Worm (Caenorhabditis elegans): Measurements from ENCODE around the gene nhr-80.

The nhr-80 gene

DNA sequence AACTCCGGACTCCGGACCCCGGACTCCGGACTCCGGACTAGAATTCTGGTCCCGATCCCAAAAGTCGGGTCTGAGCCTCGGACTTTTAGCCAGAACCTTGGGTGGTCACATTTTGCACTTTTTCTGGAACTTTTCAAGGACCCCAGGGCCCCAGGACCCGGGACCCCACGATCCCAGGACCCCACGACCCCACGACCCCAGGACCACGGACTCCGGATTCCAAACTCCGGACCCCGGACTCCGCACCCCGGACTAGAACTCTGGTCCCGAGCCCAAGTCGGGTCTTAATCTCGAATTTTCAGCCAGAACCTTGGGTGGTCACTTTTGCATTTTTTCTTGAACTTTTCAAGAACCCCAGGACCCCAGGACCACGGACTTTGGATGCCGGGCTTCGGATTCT is 28.1 kb upstream of the nhr-80 start:
- TF ChIP-seq ztf-4 (tag; optimal IDR thresholded peaks at IDR 0.05) (no peak), fkh-10 (GFP tag; optimal IDR thresholded peaks at IDR 0.05) (no peak), elt-3 (tag; optimal IDR thresholded peaks at IDR 0.05) (no peak), elt-2 (tag; optimal IDR thresholded peaks at IDR 0.05) (no peak)

DNA sequence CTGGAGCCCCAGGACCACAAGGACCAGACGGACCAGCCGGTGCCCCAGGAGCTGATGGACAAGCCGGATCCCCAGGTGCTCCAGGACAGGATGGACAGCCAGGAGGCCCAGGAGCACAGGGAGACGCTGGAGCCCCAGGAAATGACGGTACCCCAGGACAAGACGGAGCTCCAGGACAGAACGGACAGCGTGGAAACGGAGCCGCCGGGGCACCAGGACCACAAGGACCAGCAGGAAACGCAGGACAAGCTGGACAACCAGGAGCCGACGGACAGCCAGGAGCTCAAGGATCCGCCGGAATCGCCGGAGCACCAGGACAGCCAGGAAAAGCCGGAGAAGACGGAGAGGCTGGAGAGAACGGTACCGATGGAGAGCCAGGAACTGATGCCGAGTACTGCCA is 26.8 kb upstream of the nhr-80 start:
- TF ChIP-seq fkh-2 (tag; optimal IDR thresholded peaks at IDR 0.05) (no peak), egl-5 (tag; optimal IDR thresholded peaks at IDR 0.05) (no peak), ztf-11 (tag; optimal IDR thresholded peaks at IDR 0.05) (no peak), lin-39 (tag; optimal IDR thresholded peaks at IDR 0.05) (no peak), egl-27 (tag; optimal IDR thresholded peaks at IDR 0.05) (no peak), nfya-1 (tag; optimal IDR thresholded peaks at IDR 0.05; ENCODE audit: insufficient read depth) (no peak), mml-1 (tag; optimal IDR thresholded peaks at IDR 0.05) (no peak), nhr-23 (tag; optimal IDR thresholded peaks at IDR 0.05) (no peak), nhr-12 (tag; optimal IDR thresholded peaks at IDR 0.05) (no peak), nhr-67 (tag; optimal IDR thresholded peaks at IDR 0.05) (no peak), jun-1 (tag; optimal IDR thresholded peaks at IDR 0.05) (no peak), R02D3.7 (tag; optimal IDR thresholded peaks at IDR 0.05) (no peak), mdl-1 (tag; optimal IDR thresholded peaks at IDR 0.05) (no peak)

DNA sequence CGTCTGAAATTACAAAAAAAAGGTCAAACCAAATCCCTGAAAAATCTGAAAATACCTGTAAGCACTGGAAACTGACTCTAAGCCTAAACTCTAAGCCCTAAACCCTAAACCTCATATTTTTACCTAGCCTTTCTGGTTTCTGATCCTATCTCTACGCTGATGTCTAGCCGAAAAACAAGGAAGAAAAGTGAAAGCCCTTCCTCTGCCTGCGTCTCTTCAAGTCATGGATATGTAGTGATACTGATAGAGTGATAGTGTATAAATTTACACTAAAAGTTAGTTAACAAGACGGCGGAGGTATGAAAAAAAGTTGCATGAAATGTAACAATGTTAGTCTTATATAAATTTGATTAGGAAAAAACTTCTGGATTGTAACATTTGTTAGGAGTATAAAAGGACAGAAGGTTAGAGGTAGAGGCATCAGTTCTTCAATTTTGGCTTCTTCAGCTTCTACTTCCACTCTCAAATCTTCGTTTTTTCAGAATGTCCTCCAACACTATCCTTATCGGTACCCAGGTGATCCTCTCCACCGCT is 26.0 kb upstream of the nhr-80 start, which contains the start of gene col-88:
Gene col-88 (plus strand): TSS at position 484 of the 534 bp plus-strand sequence.
- TF ChIP-seq nhr-23 (tag; optimal IDR thresholded peaks at IDR 0.05) (peak; percentile 31), nhr-12 (tag; optimal IDR thresholded peaks at IDR 0.05) (no peak), ceh-9 (tag; optimal IDR thresholded peaks at IDR 0.05) (no peak)

- TF ChIP-seq egl-5 (tag; optimal IDR thresholded peaks at IDR 0.05): no peak
- peak; percentile 25 for TF ChIP-seq nhr-23 (tag; optimal IDR thresholded peaks at IDR 0.05)
- no peak for TF ChIP-seq ZK546.5 (tag; optimal IDR thresholded peaks at IDR 0.05)
- no peak for TF ChIP-seq nhr-76 (tag; optimal IDR thresholded peaks at IDR 0.05)
- no peak for TF ChIP-seq nhr-11 (tag; optimal IDR thresholded peaks at IDR 0.05)
These were observed 24.8 kb upstream of the nhr-80 start for ce11 chrIII:39516-39915.

DNA sequence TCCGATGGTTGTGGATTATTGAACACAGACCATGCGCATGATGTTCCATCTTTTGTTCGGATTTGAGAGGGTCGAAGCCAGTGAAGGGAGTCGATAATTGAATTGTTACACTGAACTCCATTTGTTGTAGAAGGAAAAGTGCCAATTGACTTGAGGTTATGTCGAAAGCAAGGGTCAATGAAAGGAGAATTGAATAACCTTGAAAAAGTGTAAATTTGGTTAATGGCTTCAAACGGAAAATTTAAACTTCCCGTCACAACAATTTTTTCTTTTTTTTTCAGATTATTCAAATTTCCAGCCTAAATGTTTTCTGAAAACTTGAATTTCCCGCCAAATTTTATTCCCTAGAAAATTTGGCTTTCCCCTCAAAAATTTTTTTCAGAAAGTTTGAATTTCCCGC is 23.4 kb upstream of the nhr-80 start, which contains the start of gene clp-10:
Gene clp-10 (minus strand): TSS at position 101 of the 400 bp plus-strand sequence.
- no peak for TF ChIP-seq nhr-11 (tag; optimal IDR thresholded peaks at IDR 0.05)
- no peak for TF ChIP-seq fos-1 (tag; optimal IDR thresholded peaks at IDR 0.05)
- TF ChIP-seq pha-4 (tag; optimal IDR thresholded peaks at IDR 0.05): no peak
- no peak for TF ChIP-seq nhr-76 (tag; optimal IDR thresholded peaks at IDR 0.05)
- TF ChIP-seq eor-1 (tag; optimal IDR thresholded peaks at IDR 0.05): no peak
- TF ChIP-seq sea-2 (GFP tag; optimal IDR thresholded peaks at IDR 0.05): no peak
- TF ChIP-seq R02D3.7 (tag; optimal IDR thresholded peaks at IDR 0.05): no peak
- TF ChIP-seq ceh-28 (tag; optimal IDR thresholded peaks at IDR 0.05): no peak
- no peak for TF ChIP-seq nhr-237 (tag; optimal IDR thresholded peaks at IDR 0.05)
- TF ChIP-seq jun-1 (tag; optimal IDR thresholded peaks at IDR 0.05): no peak

DNA sequence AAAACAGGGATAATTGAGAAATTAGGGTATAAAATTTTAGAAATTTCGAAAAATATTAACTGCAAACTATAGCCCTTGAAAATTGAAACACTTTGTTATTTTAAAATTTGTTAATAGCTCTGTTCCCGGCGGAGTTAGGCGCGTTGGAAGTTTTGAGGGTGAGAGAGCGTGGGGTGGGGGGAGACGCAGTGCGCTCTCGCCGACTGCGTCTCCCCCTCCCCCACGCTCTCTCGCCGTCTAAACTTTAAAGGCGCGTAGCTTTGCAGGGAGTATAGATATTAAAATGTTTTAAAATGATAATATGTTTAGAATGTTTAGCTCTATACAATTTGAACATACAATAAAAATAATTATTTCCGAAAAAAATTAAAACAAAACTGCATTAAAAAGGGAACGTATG is 18.6 kb upstream of the nhr-80 start:
- TF ChIP-seq lin-39 (tag; optimal IDR thresholded peaks at IDR 0.05): no peak
- no peak for TF ChIP-seq fkh-10 (GFP tag; optimal IDR thresholded peaks at IDR 0.05)
- TF ChIP-seq skn-1 (tag; optimal IDR thresholded peaks at IDR 0.05): no peak
- TF ChIP-seq unc-39 (tag; optimal IDR thresholded peaks at IDR 0.05): no peak
- TF ChIP-seq unc-62 (GFP tag; optimal IDR thresholded peaks at IDR 0.05): no peak
- no peak for TF ChIP-seq eor-1 (tag; optimal IDR thresholded peaks at IDR 0.05)
- TF ChIP-seq ztf-11 (tag; optimal IDR thresholded peaks at IDR 0.05): no peak
- TF ChIP-seq ceh-28 (tag; optimal IDR thresholded peaks at IDR 0.05): no peak
- no peak for TF ChIP-seq pha-4 (tag; optimal IDR thresholded peaks at IDR 0.05)
- TF ChIP-seq R02D3.7 (tag; optimal IDR thresholded peaks at IDR 0.05): no peak
- TF ChIP-seq fos-1 (tag; optimal IDR thresholded peaks at IDR 0.05): no peak
- no peak for TF ChIP-seq nhr-77 (tag; optimal IDR thresholded peaks at IDR 0.05)
- TF ChIP-seq elt-3 (tag; optimal IDR thresholded peaks at IDR 0.05): no peak
- no peak for TF ChIP-seq nhr-25 (tag; optimal IDR thresholded peaks at IDR 0.05)
- TF ChIP-seq mml-1 (tag; optimal IDR thresholded peaks at IDR 0.05): no peak

Measured in whole organism, L3 larva.